Worm (Caenorhabditis elegans) whole organism, L4 larva: ENCODE data around the gene W03B1.3.

Source experiments
- F26F4.8 ChIP-seq: fragments of 200-800 bp; sonication (Bioruptor generic); conservative IDR thresholded peaks from 2 replicates; pipeline ENCODE4 v1.3.6; 2022; ENCODE audit warnings: missing genetic modification characterization, missing compliant biosample characterization
- F44E2.7 ChIP-seq: fragments of 200-800 bp; sonication (Bioruptor generic); IDR thresholded peaks from 2 replicates; pipeline ENCODE4 v2.1.2; 2022; ENCODE audit warnings: missing genetic modification characterization, missing compliant biosample characterization
- T26A8.4 ChIP-seq: fragments of 200-800 bp; sonication (Bioruptor generic); IDR thresholded peaks from 2 replicates; pipeline ENCODE4 v1.3.6; 2022; ENCODE audit warnings: missing genetic modification characterization, missing compliant biosample characterization
- ZK337.2 ChIP-seq: fragments of 200-800 bp; sonication (Bioruptor generic); IDR thresholded peaks from 2 replicates; pipeline ENCODE4 v1.3.6; 2022; ENCODE audit warnings: missing genetic modification reagents, missing genetic modification characterization, missing compliant biosample characterization
- ama-1 ChIP-seq: fragments of 150-350 bp; optimal IDR thresholded peaks from 2 replicates; lab custom pipeline; 2014; ENCODE audit warnings: inconsistent platforms, mixed read lengths
- ceh-20 ChIP-seq: fragments of 200-800 bp; sonication (Bioruptor generic); IDR thresholded peaks from 2 replicates; pipeline ENCODE4 v1.3.6; 2022; ENCODE audit warnings: missing genetic modification reagents, missing genetic modification characterization, missing compliant biosample characterization
- ctbp-1 ChIP-seq: fragments of 200-800 bp; sonication (Bioruptor generic); IDR thresholded peaks from 2 replicates; pipeline ENCODE4 v1.3.6; 2022; ENCODE audit warnings: missing genetic modification reagents, missing genetic modification characterization, missing compliant biosample characterization
- daf-16 ChIP-seq, 3 experiments: sonication (generic microtip); optimal IDR thresholded peaks; 2 replicates each; lab custom pipeline; 2016 to 2017; ENCODE audit warnings: missing genetic modification characterization in 3 of 3, missing genetic modification reagents in 3 of 3, mild to moderate bottlenecking in 2 of 3, missing compliant biosample characterization in 2 of 3, missing biosample characterization in 1 of 3, moderate library complexity in 1 of 3
- daf-19 ChIP-seq: fragments of 200-800 bp; sonication (Bioruptor generic); conservative IDR thresholded peaks from 2 replicates; pipeline ENCODE4 v1.3.6; 2022; ENCODE audit warnings: missing genetic modification characterization, missing compliant biosample characterization
- dmd-6 ChIP-seq: fragments of 200-800 bp; sonication (Bioruptor generic); IDR thresholded peaks from 2 replicates; pipeline ENCODE4 v1.3.6; 2022; ENCODE audit warnings: missing genetic modification reagents, missing genetic modification characterization, missing compliant biosample characterization
- duxl-1 ChIP-seq: sonication (generic microtip); optimal IDR thresholded peaks from 2 replicates; lab custom pipeline; 2016; ENCODE audit warnings: mild to moderate bottlenecking, missing genetic modification characterization, moderate library complexity, missing compliant biosample characterization; ENCODE audit not compliant: poor library complexity
- egl-43 ChIP-seq: fragments of 200-800 bp; sonication (Bioruptor generic); IDR thresholded peaks from 2 replicates; pipeline ENCODE4 v1.3.6; 2022; ENCODE audit warnings: missing genetic modification reagents, missing genetic modification characterization, missing compliant biosample characterization
- gei-8 ChIP-seq: fragments of 200-800 bp; sonication (Bioruptor generic); optimal IDR thresholded peaks from 2 replicates; lab custom pipeline; 2018; ENCODE audit warnings: mild to moderate bottlenecking, missing genetic modification characterization, missing compliant biosample characterization
- hif-1 ChIP-seq, 2 experiments: sonication (generic microtip); optimal IDR thresholded peaks; 2 replicates each; lab custom pipeline; 2016 to 2017; ENCODE audit warnings: missing compliant biosample characterization in 2 of 2, missing genetic modification characterization in 2 of 2, missing genetic modification reagents in 2 of 2, missing genotype in 2 of 2, mild to moderate bottlenecking in 1 of 2
- hlh-11 ChIP-seq: fragments of 200-800 bp; sonication (Bioruptor generic); optimal IDR thresholded peaks from 2 replicates; lab custom pipeline; 2018; ENCODE audit warnings: mild to moderate bottlenecking, missing genetic modification characterization, missing compliant biosample characterization
- lin-1 ChIP-seq: fragments of 200-800 bp; sonication (Bioruptor generic); IDR thresholded peaks from 2 replicates; pipeline ENCODE4 v1.3.6; 2022; ENCODE audit warnings: missing genetic modification reagents, missing genetic modification characterization, missing compliant biosample characterization
- lin-13 ChIP-seq: fragments of 150-350 bp; optimal IDR thresholded peaks from 2 replicates; lab custom pipeline; 2014; ENCODE audit warnings: missing biosample characterization, missing genetic modification reagents, missing genetic modification characterization
- lin-15B ChIP-seq: fragments of 150-350 bp; sonication (generic microtip); optimal IDR thresholded peaks from 3 replicates; lab custom pipeline; 2014; ENCODE audit warnings: missing biosample characterization, missing genetic modification characterization
- lin-38 ChIP-seq: fragments of 200-800 bp; sonication (Bioruptor generic); IDR thresholded peaks from 2 replicates; pipeline ENCODE4 v1.3.6; 2022; ENCODE audit warnings: missing genetic modification reagents, missing genetic modification characterization, missing compliant biosample characterization
- lsy-2 ChIP-seq, 2 experiments: fragments of 150-350 bp in 1 of 2; sonication (generic microtip) in 1 of 2; optimal IDR thresholded peaks; 2 replicates each; lab custom pipeline; 2014 to 2017; ENCODE audit warnings: missing biosample characterization in 2 of 2, missing genetic modification characterization in 2 of 2
- madf-5 ChIP-seq, 2 experiments: fragments of 200-800 bp; sonication (Bioruptor generic); IDR thresholded peaks; 2 replicates each; pipeline ENCODE4 v1.3.6; 2022; ENCODE audit warnings: missing compliant biosample characterization in 2 of 2, missing genetic modification characterization in 2 of 2
- mdt-29 ChIP-seq: fragments of 200-800 bp; sonication (Bioruptor generic); IDR thresholded peaks from 2 replicates; pipeline ENCODE4 v1.3.6; 2022; ENCODE audit warnings: missing genetic modification reagents, missing genetic modification characterization, missing compliant biosample characterization
- mep-1 ChIP-seq: fragments of 150-350 bp; sonication (generic microtip); optimal IDR thresholded peaks from 3 replicates; lab custom pipeline; 2014; ENCODE audit warnings: missing biosample characterization, missing genetic modification characterization
- nhr-102 ChIP-seq: sonication (generic microtip); optimal IDR thresholded peaks from 2 replicates; lab custom pipeline; 2016; ENCODE audit warnings: mild to moderate bottlenecking, missing genetic modification characterization, moderate library complexity, missing compliant biosample characterization
- nhr-237 ChIP-seq: sonication (generic microtip); optimal IDR thresholded peaks from 2 replicates; lab custom pipeline; 2017; ENCODE audit warnings: missing biosample characterization, missing genetic modification characterization
- nhr-28 ChIP-seq: fragments of 150-350 bp; optimal IDR thresholded peaks from 2 replicates; lab custom pipeline; 2014; ENCODE audit warnings: missing biosample characterization, missing genetic modification characterization
- nhr-41 ChIP-seq: fragments of 200-800 bp; sonication (Bioruptor generic); IDR thresholded peaks from 2 replicates; pipeline ENCODE4 v1.3.6; 2022; ENCODE audit warnings: missing genetic modification reagents, missing genetic modification characterization, missing compliant biosample characterization
- nhr-77 ChIP-seq: fragments of 150-350 bp; optimal IDR thresholded peaks from 2 replicates; lab custom pipeline; 2014; ENCODE audit warnings: missing biosample characterization, missing genetic modification characterization
- pha-4 ChIP-seq, 2 experiments: fragments of 150-350 bp in 1 of 2; fragments of 200-800 bp in 1 of 2; sonication (Bioruptor generic) in 1 of 2; IDR thresholded peaks in 1 of 2; optimal IDR thresholded peaks in 1 of 2; 2 replicates each; pipeline versions ENCODE4 v1.3.6 to Lab custom; 2014 to 2022; ENCODE audit warnings: missing genetic modification characterization in 2 of 2, missing genetic modification reagents in 2 of 2, missing biosample characterization in 1 of 2, missing compliant biosample characterization in 1 of 2
- php-3 ChIP-seq: fragments of 200-800 bp; sonication (Bioruptor generic); IDR thresholded peaks from 2 replicates; pipeline ENCODE4 v1.3.6; 2022; ENCODE audit warnings: missing genetic modification reagents, missing genetic modification characterization, missing compliant biosample characterization
- pqm-1 ChIP-seq: sonication (generic microtip); optimal IDR thresholded peaks from 2 replicates; lab custom pipeline; 2017; ENCODE audit warnings: missing biosample characterization, missing genetic modification characterization
- rbr-2 ChIP-seq: sonication (generic microtip); optimal IDR thresholded peaks from 2 replicates; lab custom pipeline; 2016; ENCODE audit warnings: missing genotype, missing genetic modification characterization, missing compliant biosample characterization
- sdz-12 ChIP-seq: fragments of 200-800 bp; sonication (Bioruptor generic); optimal IDR thresholded peaks from 2 replicates; lab custom pipeline; 2018; ENCODE audit warnings: mild to moderate bottlenecking, missing genetic modification characterization, missing compliant biosample characterization
- set-16 ChIP-seq: fragments of 200-800 bp; sonication (Bioruptor generic); IDR thresholded peaks from 2 replicates; pipeline ENCODE4 v1.3.6; 2022; ENCODE audit warnings: missing genetic modification reagents, missing genetic modification characterization, missing compliant biosample characterization
- unc-62 ChIP-seq, 3 experiments: fragments of 150-350 bp in 1 of 3; sonication (generic microtip); optimal IDR thresholded peaks in 2 of 3; peaks in 1 of 3; 1 replicate in 1 of 3; 2 replicates in 2 of 3; lab custom pipeline; 2014 to 2017; ENCODE audit warnings: missing biosample characterization in 3 of 3, missing genetic modification characterization in 3 of 3, missing genetic modification reagents in 3 of 3, missing genotype in 1 of 3
- zag-1 ChIP-seq: fragments of 150-350 bp; optimal IDR thresholded peaks from 2 replicates; lab custom pipeline; 2014; ENCODE audit warnings: missing biosample characterization, missing genetic modification characterization
- ztf-7 ChIP-seq: fragments of 150-350 bp; optimal IDR thresholded peaks from 2 replicates; lab custom pipeline; 2014; ENCODE audit warnings: missing biosample characterization, missing genetic modification characterization

W03B1.3 gene

ce11 chrIV:4289267-4289666, 46.8 kb downstream of the W03B1.3 start, which contains the start of gene F15E6.5:
TSS of gene F15E6.5 (plus strand) at chrIV:4289567.
- TF ChIP-seq ceh-20 (GFP tag; lab: Robert Waterston, UW) (no peak), ctbp-1 (GFP tag; lab: Robert Waterston, UW) (no peak), ztf-7 (no peak), F44E2.7 (GFP tag; lab: Robert Waterston, UW) (no peak), ama-1 (lab: Kevin White, UChicago) (no peak), lin-1 (GFP tag; lab: Robert Waterston, UW) (no peak), daf-19 (GFP tag; lab: Robert Waterston, UW) (no peak), nhr-41 (no peak), nhr-77 (tag; lab: Kevin White, UChicago) (no peak), mdt-29 (GFP tag; lab: Robert Waterston, UW) (no peak)

- no peak for TF ChIP-seq duxl-1 (tag; lab: Kevin White, UChicago)
- no peak for TF ChIP-seq T26A8.4 (GFP tag; lab: Robert Waterston, UW)
- no peak for TF ChIP-seq lsy-2 (tag; optimal IDR thresholded peaks at IDR 0.05; lab: Kevin White, UChicago)
- no peak for TF ChIP-seq zag-1 (tag; lab: Kevin White, UChicago)
- TF ChIP-seq nhr-102 (tag; lab: Kevin White, UChicago), result no peak
- no peak for TF ChIP-seq hlh-11
- TF ChIP-seq lin-13, result no peak
- TF ChIP-seq gei-8, result no peak
- TF ChIP-seq sdz-12 (GFP tag; lab: Kevin White, UChicago), result no peak
- TF ChIP-seq ZK337.2 (GFP tag; lab: Robert Waterston, UW), result no peak
- TF ChIP-seq egl-43 (GFP tag; lab: Robert Waterston, UW), result no peak
- no peak for TF ChIP-seq hif-1 (tag; optimal IDR thresholded peaks at IDR 0.05; lab: Kevin White, UChicago)
- TF ChIP-seq unc-62 (GFP tag; optimal IDR thresholded peaks at IDR 0.05 in 1 of 2; lab: Kevin White, UChicago), result no peak
- no peak for TF ChIP-seq unc-62 (tag; optimal IDR thresholded peaks at IDR 0.05; lab: Kevin White, UChicago)
- TF ChIP-seq rbr-2, result no peak
- TF ChIP-seq nhr-237, result no peak
- no peak for TF ChIP-seq pha-4 (GFP tag; IDR thresholded peaks at IDR 0.05; lab: Robert Waterston, UW)
- TF ChIP-seq pha-4 (tag; optimal IDR thresholded peaks at IDR 0.05; lab: Kevin White, UChicago), result no peak
- no peak for TF ChIP-seq set-16 (GFP tag; lab: Robert Waterston, UW)
These were observed 47.7 kb downstream of the W03B1.3 start, which contains the start of gene srv-4 for ce11 chrIV:4288332-4288731. TSS of gene srv-4 (minus strand) at chrIV:4288432.

ce11 chrIV:4284989-4285388, 51.0 kb downstream of the W03B1.3 start:
- peak; percentile 58 for TF ChIP-seq nhr-28 (tag; lab: Kevin White, UChicago)
- TF ChIP-seq mdt-29 (GFP tag; lab: Robert Waterston, UW), result no peak
- no peak for TF ChIP-seq ZK337.2 (GFP tag; lab: Robert Waterston, UW)
- TF ChIP-seq rbr-2, result no peak
- peak; percentile 45; the same call in 1 of the 2 replicates for TF ChIP-seq dmd-6 (GFP tag; lab: Robert Waterston, UW)
- TF ChIP-seq nhr-77 (tag; lab: Kevin White, UChicago), result peak; percentile 8
- TF ChIP-seq pqm-1 (tag; lab: Kevin White, UChicago), result peak; percentile 56
- no peak for TF ChIP-seq daf-16 (GFP tag; optimal IDR thresholded peaks at IDR 0.05; lab: Kevin White, UChicago)
- peak; percentile 61 for TF ChIP-seq daf-16 (tag; optimal IDR thresholded peaks at IDR 0.05; lab: Kevin White, UChicago)

ce11 chrIV:4284020-4284419, 52.0 kb downstream of the W03B1.3 start, which contains the start of gene F15E6.6:
TSS of gene F15E6.6 (minus strand) at chrIV:4284120.
- TF ChIP-seq madf-5 (GFP tag; IDR thresholded peaks at IDR 0.05; lab: Robert Waterston, UW) (no peak), php-3 (GFP tag; lab: Robert Waterston, UW) (no peak), F26F4.8 (GFP tag; lab: Robert Waterston, UW) (no peak), lin-38 (GFP tag; lab: Robert Waterston, UW) (no peak), lin-15B (tag; lab: Kevin White, UChicago) (no peak), mep-1 (tag; lab: Kevin White, UChicago) (no peak), daf-16 (GFP tag; optimal IDR thresholded peaks at IDR 0.05; lab: Kevin White, UChicago) (no peak), daf-16 (tag; optimal IDR thresholded peaks at IDR 0.05; lab: Kevin White, UChicago) (peak; percentile 20)
